Fruit fly (Drosophila melanogaster): ENCODE measurements around the gene dpr18.

dpr18 gene

DNA sequence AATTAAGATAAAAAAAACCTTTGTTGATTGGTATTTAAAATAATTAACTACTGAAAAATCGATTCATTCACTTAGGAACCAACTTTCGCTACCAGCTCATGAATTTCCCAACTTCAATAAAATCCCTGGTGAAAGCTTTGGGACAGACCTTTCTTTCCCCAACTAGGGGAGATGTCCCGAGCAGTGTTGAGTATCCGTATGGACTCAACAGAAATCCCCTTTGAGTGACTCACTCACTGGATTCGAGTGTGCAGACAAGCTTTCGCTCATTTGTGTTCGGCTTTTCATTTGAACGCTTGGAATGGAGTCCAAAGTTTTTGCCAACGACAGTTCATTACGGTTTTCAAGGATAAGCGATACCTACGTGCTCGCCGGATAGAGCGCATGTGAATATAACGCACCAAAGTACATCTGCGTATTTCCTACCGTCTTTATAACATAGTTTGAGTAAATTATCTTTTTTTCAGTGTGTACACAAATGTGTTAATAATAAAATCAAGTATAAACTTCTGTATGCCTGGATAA, at the start of gene dpr18:
TSS of gene dpr18 (plus strand) at position 325 of the 525 bp plus-strand sequence.
- no peak for TF ChIP-seq noc (tag; optimal IDR thresholded peaks at IDR 0.05)

DNA sequence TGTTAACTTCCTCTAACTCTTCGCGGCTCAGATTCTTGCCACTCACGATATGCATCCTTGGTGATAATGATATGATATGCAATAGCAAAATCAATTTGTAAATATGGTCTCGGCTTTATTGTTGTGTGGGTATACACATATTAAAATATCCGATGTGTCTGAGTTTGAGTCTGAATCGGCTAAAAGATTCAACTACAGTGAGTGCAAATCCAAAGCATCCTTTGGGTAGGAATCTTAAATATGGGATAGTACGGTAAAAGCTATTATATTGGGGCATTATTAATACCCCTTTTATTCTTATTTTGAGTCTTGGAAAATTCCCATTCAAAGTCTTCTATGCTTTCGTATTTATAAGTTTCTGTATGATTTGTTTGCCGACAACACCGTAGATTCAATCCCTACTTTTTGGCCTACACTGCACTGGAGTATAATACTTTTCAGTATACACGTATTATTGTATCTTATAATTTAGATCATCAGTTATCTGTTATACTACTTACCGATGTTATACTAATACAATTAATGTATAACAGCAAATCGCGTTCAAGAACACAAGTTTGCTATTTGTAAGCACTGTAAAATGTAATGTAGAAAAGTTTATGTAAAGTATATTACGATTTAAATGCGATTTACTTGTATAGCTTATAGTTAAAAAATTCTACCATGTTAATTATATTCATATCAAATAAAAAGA, 671 bp upstream of the dpr18 start, which contains the start of gene CG12395:
TSS of gene CG12395 (minus strand) at position 179 of the 694 bp plus-strand sequence.
- no peak for TF ChIP-seq noc (tag; optimal IDR thresholded peaks at IDR 0.05)

DNA sequence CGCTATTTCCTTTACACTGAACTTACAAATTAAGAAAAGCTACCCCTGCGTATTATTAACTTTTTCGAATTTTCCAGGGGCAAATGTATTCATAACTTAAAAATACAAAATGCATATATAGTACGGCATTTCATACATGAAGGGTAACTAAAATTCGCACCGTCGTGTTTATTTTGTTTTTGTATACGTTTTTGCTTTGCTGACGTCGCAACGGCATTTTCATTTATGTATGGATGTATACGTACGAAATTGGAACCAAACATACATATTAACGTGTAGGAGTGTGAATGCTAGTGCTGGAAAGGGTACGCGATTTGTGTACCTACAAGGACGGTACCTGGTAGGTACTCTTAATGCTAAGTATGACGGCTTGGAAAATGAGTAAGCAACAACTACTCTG, 8.7 kb downstream of the dpr18 start:
- no peak for TF ChIP-seq noc (tag; optimal IDR thresholded peaks at IDR 0.05)

DNA sequence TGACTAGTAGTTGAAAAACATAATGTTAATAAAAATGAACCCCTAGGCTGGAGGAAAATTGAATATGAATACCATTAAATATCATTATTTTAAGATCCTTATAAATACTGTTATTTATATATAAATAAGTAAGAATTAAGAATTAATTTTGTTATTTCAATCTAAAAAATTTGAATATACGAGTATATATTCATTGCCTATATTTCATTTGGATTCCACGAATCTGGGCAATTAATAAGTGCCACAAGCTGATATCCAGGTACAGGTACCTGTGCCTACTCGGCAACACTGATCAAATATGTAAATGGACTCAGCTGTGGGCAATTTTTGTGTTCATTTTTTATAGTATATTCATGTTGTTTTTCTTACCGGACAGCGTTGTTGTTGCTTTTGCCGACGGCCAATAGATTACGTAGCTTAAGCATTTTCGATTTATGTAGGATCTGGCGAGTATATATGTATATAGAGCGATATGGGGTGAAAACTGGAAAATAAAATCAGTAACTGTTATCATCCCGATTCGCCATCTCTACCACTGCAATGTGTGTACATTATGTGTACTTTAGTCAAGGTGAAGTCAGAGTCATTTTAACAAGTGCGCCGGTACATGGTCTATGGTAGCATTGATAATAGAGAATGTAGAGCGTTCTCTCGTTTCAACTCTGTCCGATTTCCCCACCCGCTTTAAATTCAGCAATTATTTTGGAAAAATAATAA, 9.3 kb downstream of the dpr18 start:
- TF ChIP-seq noc (tag; optimal IDR thresholded peaks at IDR 0.05), result no peak

DNA sequence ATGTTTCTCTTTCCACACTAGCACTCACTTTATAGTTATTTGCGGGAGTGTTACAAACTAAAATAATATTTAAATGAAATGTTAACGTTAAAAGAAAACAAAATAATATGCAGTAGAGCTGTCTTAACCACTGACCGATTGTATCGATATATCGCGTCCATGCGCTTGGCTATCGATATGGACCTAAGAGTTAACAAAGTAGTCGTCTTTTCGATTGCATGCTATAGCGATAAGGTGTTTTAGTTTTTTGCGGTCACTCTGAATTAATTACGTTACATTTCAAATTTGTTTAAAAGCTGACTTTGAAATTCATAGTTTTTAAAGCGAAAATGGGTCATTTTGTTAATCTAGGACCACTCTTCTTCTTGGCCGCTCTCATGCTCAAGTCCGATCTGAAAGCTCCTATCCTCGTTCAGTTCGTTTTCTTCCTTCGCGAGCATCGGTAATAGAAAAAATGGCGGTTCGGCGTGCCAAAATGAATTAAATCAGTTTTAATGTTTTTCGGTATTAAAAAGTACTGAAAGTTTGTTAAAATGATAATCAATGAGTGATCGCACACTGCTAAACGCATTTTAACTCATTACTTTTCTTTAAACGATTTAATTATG, 9.9 kb downstream of the dpr18 start, which contains the start of gene Nipsnap:
TSS of gene Nipsnap (minus strand) at position 194 of the 608 bp plus-strand sequence.
- no peak for TF ChIP-seq noc (tag; optimal IDR thresholded peaks at IDR 0.05)

DNA sequence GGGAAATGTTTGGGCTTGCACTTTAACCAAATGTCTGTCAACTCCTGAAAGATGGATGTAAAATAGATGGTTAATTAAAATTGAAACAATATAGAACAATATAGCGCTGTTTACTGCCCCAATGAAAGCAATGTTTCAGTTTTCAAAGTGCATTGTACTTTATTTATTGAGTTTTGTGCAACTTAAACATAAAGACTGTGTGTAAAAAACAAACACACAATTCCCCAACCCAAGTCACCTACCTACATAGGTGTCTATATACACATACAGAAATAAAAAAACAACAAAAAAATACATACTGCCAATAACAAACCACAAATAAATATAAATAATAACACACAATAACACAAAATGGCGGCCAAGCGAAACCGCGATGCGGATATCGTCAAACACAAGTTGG, 19.4 kb downstream of the dpr18 start, which contains the start of gene CG8958:
TSS of gene CG8958 (plus strand) at position 301 of the 400 bp plus-strand sequence.
- no peak for TF ChIP-seq noc (tag; optimal IDR thresholded peaks at IDR 0.05)

DNA sequence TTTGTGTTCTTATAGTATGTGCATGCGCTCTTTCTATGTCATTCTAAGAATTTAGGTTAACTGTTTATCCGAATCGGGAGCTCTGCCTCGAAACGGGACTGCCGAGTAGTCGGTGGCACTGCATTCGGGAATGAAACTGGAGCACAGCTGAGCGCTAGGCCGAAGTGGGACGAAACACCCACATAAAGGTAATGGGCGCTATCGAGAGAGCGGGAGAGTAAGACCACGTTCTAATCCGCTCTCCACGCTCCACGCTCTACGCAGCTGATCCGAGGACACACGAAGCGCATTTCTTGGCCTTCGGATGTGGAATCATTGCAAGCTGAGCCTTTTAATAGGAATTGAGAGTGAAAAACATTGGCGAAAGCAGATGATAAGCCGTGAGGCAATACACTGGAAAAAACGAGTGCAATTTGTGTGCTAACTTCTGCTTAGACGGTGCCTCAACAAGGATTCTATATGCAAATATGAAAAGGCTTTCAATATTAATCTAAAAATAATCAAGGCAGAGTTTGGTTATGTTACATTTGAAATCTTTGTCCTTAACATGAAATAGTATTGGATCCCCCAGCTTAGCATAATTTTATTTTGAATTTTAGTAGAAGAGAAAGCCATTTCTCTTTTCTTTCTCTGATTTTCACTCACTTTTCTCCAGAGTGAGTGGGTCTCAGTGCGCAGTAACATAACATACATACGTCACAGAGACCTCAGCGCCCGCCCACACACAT, 22.5 kb downstream of the dpr18 start:
- TF ChIP-seq noc (tag; optimal IDR thresholded peaks at IDR 0.05), result no peak

DNA sequence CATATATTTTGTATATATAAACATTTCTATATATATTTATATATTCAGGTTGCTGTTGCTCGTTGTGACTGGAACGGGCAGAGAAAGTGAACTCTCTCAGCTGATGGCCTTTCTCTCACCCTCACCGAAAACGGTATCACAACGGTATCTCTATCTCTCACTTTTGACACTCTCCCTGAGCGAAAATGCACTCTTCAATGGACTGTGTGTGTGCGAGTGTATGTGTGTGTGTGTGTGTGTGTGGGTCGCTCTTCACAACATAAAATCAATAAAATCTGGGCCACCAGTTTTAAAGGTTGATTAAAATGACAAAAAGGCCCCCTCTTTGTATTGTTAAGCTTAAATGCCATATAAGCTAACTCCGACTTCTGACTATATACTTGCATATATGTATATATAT, 24.0 kb downstream of the dpr18 start:
- no peak for TF ChIP-seq noc (tag; optimal IDR thresholded peaks at IDR 0.05)

DNA sequence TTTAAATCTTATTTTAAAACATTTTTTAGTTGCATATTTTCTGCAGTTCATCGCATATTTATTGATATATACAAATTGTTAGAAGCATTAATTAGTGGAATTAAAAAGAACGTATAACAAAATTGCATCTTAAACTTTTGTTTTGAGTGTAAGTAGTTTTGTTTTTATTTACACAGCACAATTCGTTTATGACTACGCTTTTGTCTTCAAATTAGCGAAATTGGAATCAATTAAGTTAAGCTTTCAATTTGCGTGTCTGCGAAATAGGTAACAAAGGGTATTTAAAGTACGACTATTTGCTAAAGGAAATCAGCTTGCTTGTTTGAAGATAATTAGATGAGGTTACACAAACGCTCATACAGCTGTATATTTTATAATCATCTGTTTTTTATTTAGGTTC, 24.7 kb downstream of the dpr18 start:
- no peak for TF ChIP-seq noc (tag; optimal IDR thresholded peaks at IDR 0.05)

DNA sequence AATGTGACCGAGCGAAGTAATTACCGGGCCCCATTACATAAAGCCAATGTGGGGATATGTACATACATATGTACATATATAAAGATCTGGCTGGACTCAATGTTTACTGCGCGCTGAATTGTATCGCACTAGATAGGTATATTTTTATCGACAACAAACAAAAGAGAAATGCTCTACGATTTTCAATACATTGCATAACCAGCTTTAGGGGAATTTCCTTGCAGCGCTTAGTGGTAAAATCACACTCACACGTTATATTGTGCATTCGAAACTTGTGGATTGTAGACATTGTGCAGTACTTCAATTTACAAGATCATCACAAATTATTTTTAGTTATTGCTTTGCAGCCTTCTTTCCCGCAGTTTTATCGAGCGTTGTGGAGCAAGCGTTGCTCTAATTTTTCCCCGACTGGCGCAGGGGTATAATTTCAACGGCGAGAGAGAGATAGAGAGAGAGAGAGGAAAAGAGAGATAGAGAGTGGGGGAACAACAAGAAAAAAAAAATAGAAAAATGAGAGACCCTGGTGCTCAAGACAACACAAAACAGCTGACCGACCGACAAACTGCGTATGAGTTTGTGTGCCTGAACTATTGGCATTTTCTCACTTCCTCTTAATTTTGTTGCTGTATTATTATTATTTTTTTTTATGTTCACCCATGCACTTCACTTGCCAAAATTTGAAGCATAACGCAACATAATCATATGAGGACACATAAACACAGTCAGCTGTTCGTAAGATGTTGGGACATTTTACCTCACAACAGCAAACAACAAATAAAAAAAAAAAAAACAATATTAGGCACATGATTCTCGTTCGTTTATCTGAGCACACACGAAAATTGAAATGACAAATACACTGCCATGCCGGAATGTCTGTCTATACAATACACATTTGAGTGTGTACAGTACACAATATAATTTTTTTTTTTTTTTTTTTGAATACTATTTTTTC, 25.8 kb downstream of the dpr18 start:
- no peak for TF ChIP-seq noc (tag; optimal IDR thresholded peaks at IDR 0.05)

DNA sequence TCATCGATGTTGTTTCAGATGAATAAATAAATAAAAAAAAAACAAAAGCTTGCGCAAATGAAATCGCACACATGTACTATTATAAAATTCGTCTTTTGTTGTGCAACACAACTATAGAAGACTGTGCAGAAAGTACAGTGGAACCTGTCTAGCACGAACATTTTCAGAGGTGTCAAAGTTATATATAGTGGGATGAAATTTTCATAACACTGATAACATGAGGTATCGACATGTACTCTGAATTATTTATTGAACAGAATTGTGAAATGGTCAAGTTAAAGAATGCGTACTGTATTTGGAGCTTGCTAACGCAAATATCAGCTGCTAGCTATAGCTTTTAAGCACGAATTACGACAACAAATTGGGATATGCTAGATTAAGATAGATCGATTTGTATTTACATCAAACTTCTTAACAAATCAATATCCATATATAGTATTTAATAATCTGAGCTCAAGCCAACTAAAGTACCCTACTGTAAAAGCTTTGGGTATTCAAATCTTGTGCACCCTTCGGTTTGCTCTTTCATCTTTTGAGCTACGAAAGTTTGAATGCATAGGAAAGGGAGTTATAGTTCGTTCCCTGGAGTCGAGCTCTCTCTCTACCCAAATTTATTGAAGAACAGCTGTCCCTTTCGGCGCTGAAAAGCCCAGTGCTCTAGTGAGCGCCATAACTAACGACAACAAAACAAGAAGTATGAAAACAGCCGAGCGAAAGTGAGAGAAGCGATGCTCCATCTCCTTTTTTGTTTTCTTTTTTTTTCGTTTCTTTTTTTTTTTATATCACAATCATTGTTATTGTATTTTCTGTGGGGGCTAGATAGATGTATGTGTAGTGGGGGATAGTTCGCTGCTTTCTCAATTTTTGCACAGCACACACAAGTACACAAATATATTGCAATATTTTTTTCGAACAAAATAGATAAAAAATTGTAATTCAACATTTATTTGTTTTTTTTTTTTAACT, 26.9 kb downstream of the dpr18 start:
- TF ChIP-seq noc (tag; optimal IDR thresholded peaks at IDR 0.05), result peak; percentile 96

DNA sequence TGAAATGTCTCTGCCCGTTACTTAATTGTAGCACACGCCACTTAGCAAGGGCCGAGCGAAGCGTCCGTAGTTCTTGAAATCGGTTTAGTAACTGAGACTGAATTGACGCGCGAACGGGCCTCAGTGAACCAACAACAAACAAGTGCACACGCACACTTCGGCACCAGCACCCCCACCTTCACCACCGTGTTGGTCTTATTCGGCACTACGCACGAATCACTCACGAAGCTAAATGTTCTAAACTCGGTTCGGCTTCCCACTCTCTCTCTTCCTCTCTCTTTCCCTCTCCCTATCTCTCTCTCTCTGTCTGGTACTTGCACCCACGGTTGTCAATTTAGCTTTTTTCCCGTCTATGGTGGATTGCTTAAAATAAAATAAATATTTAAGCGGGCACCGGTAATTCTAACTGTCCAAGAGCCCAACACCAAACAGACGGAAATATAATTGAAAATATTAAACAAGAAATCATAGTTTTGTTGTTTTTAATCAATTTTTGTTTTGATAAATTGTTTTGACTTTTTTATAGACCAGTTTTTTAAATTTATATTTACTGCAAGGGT, 28.0 kb downstream of the dpr18 start, which contains the start of gene Tob:
TSS of gene Tob (minus strand) at position 65 of the 560 bp plus-strand sequence.
- TF ChIP-seq noc (tag; optimal IDR thresholded peaks at IDR 0.05), result peak; percentile 22
